Fruit fly (Drosophila melanogaster) whole organism, embryonic: ENCODE measurements around the gene CG31821.

Experiments
- Atf3 ChIP-seq: fragments of 200-800 bp; sonication (Bioruptor generic); optimal IDR thresholded peaks from 3 replicates; lab custom pipeline; 2016; ENCODE audit warnings: missing biosample characterization, missing genetic modification characterization
- BtbVII ChIP-seq: fragments of 200-800 bp; sonication (Bioruptor generic); optimal IDR thresholded peaks from 3 replicates; lab custom pipeline; 2017; ENCODE audit warnings: missing biosample characterization, mild to moderate bottlenecking, missing genetic modification characterization
- CG10979 ChIP-seq: fragments of 200-800 bp; sonication (Bioruptor generic); optimal IDR thresholded peaks from 2 replicates; lab custom pipeline; 2018; ENCODE audit warnings: missing biosample characterization, mild to moderate bottlenecking, missing genetic modification characterization, moderate library complexity
- CG12071 ChIP-seq: fragments of 200-800 bp; sonication (Bioruptor generic); optimal IDR thresholded peaks from 3 replicates; lab custom pipeline; 2018; ENCODE audit warnings: missing biosample characterization, mild to moderate bottlenecking, missing genetic modification characterization
- CG13287 ChIP-seq: fragments of 200-800 bp; sonication (Bioruptor generic); IDR thresholded peaks from 2 replicates; pipeline ENCODE4 v1.3.6; 2022; ENCODE audit warnings: missing biosample characterization, missing genetic modification characterization; ENCODE audit not compliant: partially characterized antibody
- CG15514 ChIP-seq: fragments of 200-800 bp; sonication (Bioruptor generic); optimal IDR thresholded peaks from 3 replicates; lab custom pipeline; 2017; ENCODE audit warnings: missing biosample characterization, missing genetic modification characterization, mild to moderate bottlenecking, moderate library complexity, missing genetic modification reagents
- CG1602 ChIP-seq: fragments of 200-800 bp; sonication (Bioruptor generic); optimal IDR thresholded peaks from 3 replicates; lab custom pipeline; 2016; ENCODE audit warnings: missing biosample characterization, missing genetic modification characterization
- CG2199 ChIP-seq: fragments of 200-800 bp; sonication (Bioruptor generic); IDR thresholded peaks from 3 replicates; pipeline ENCODE4 v1.3.6; 2022; ENCODE audit warnings: missing biosample characterization, missing genetic modification characterization
- CG31365 ChIP-seq: fragments of 200-800 bp; sonication (Bioruptor generic); optimal IDR thresholded peaks from 2 replicates; lab custom pipeline; 2018; ENCODE audit warnings: missing biosample characterization, mild to moderate bottlenecking, missing genetic modification characterization
- CG33213 ChIP-seq: fragments of 200-800 bp; sonication (Bioruptor generic); optimal IDR thresholded peaks from 3 replicates; lab custom pipeline; 2016; ENCODE audit warnings: missing biosample characterization, missing genetic modification characterization
- CG3847 ChIP-seq: fragments of 200-800 bp; sonication (Bioruptor generic); IDR thresholded peaks from 2 replicates; pipeline ENCODE4 v1.3.6; 2022; ENCODE audit warnings: missing biosample characterization, missing genetic modification characterization
- CG43689 ChIP-seq: fragments of 200-800 bp; sonication (Bioruptor generic); IDR thresholded peaks from 2 replicates; pipeline ENCODE4 v1.3.6; 2022; ENCODE audit warnings: missing biosample characterization, missing genetic modification characterization
- CG4617 ChIP-seq: fragments of 200-800 bp; sonication (Bioruptor generic); optimal IDR thresholded peaks from 3 replicates; lab custom pipeline; 2016; ENCODE audit warnings: missing biosample characterization, missing genetic modification characterization, borderline replicate concordance
- CG6175 ChIP-seq: fragments of 200-800 bp; sonication (Bioruptor generic); IDR thresholded peaks from 3 replicates; pipeline ENCODE4 v1.3.6; 2022; ENCODE audit warnings: missing biosample characterization, missing genetic modification characterization
- CG6765 ChIP-seq: fragments of 200-800 bp; sonication (Bioruptor generic); optimal IDR thresholded peaks from 3 replicates; lab custom pipeline; 2017; ENCODE audit warnings: missing biosample characterization, mild to moderate bottlenecking, missing genetic modification characterization
- CG8281 ChIP-seq: fragments of 200-800 bp; sonication (Bioruptor generic); optimal IDR thresholded peaks from 2 replicates; lab custom pipeline; 2018; ENCODE audit warnings: missing biosample characterization, mild to moderate bottlenecking, missing genetic modification characterization, moderate library complexity
- CG8388 ChIP-seq: fragments of 200-800 bp; sonication (Bioruptor generic); optimal IDR thresholded peaks from 2 replicates; lab custom pipeline; 2019; ENCODE audit warnings: missing biosample characterization, mild to moderate bottlenecking, missing genetic modification characterization, moderate library complexity
- Fer3 ChIP-seq: fragments of 200-800 bp; sonication (Bioruptor generic); optimal IDR thresholded peaks from 2 replicates; lab custom pipeline; 2018; ENCODE audit warnings: missing biosample characterization, mild to moderate bottlenecking, missing genetic modification characterization, moderate library complexity
- Kr ChIP-seq: fragments of 200-800 bp; sonication (Bioruptor generic); optimal IDR thresholded peaks from 2 replicates; lab custom pipeline; 2017; ENCODE audit warnings: missing biosample characterization, mild to moderate bottlenecking, missing genetic modification characterization
- MBD-R2 ChIP-seq: fragments of 200-800 bp; sonication (Bioruptor generic); IDR thresholded peaks from 2 replicates; pipeline ENCODE4 v1.3.6; 2022; ENCODE audit warnings: missing biosample characterization, missing genetic modification characterization
- Myb ChIP-seq: fragments of 200-800 bp; sonication (Bioruptor generic); optimal IDR thresholded peaks from 2 replicates; lab custom pipeline; 2016; ENCODE audit warnings: missing biosample characterization, missing genetic modification characterization
- Oaz ChIP-seq: fragments of 200-800 bp; sonication (Bioruptor generic); IDR thresholded peaks from 2 replicates; pipeline ENCODE4 v1.3.6; 2022; ENCODE audit warnings: missing biosample characterization, missing genetic modification characterization
- Pdp1 ChIP-seq, 2 experiments: fragments of 200-800 bp; sonication (Bioruptor generic); optimal IDR thresholded peaks; 3 replicates each; lab custom pipeline; 2016; ENCODE audit warnings: missing biosample characterization in 2 of 2, missing genetic modification characterization in 2 of 2, mild to moderate bottlenecking in 1 of 2, moderate library complexity in 1 of 2
- Ravus ChIP-seq: fragments of 200-800 bp; sonication (Bioruptor generic); IDR thresholded peaks from 2 replicates; pipeline ENCODE4 v1.3.6; 2022; ENCODE audit warnings: missing biosample characterization, missing genetic modification characterization
- Spps ChIP-seq: fragments of 200-800 bp; sonication (Bioruptor generic); optimal IDR thresholded peaks from 2 replicates; lab custom pipeline; 2018; ENCODE audit warnings: missing biosample characterization, mild to moderate bottlenecking, missing genetic modification characterization
- Stat92E ChIP-seq, 3 experiments: fragments of >200 bp in 2 of 3; fragments of 200-800 bp in 1 of 3; sonication (Bioruptor generic) in 1 of 3; optimal IDR thresholded peaks; 2 replicates each; lab custom pipeline; 2017 to 2019; ENCODE audit warnings: missing biosample characterization in 3 of 3, missing genetic modification characterization in 3 of 3, mild to moderate bottlenecking in 1 of 3, moderate library complexity in 1 of 3
- Trl ChIP-seq, 3 experiments: fragments of >200 bp in 2 of 3; fragments of 200-800 bp in 1 of 3; sonication (Bioruptor generic) in 1 of 3; optimal IDR thresholded peaks; 2 replicates in 1 of 3; 3 replicates in 2 of 3; lab custom pipeline; 2016 to 2017; ENCODE audit warnings: missing biosample characterization in 1 of 3, missing genetic modification characterization in 1 of 3
- ac ChIP-seq: fragments of 200-800 bp; sonication (Bioruptor generic); optimal IDR thresholded peaks from 3 replicates; lab custom pipeline; 2017; ENCODE audit warnings: missing biosample characterization, mild to moderate bottlenecking, missing genetic modification characterization
- az2 ChIP-seq: fragments of 200-800 bp; sonication (Bioruptor generic); optimal IDR thresholded peaks from 3 replicates; lab custom pipeline; 2016; ENCODE audit warnings: missing biosample characterization, missing genetic modification characterization
- bigmax ChIP-seq: fragments of 200-800 bp; sonication (Bioruptor generic); optimal IDR thresholded peaks from 2 replicates; lab custom pipeline; 2018; ENCODE audit warnings: missing biosample characterization, mild to moderate bottlenecking, missing genetic modification characterization
- cwo ChIP-seq: fragments of 200-800 bp; sonication (Bioruptor generic); optimal IDR thresholded peaks from 3 replicates; lab custom pipeline; 2017; ENCODE audit warnings: missing biosample characterization, missing genetic modification characterization, mild to moderate bottlenecking, moderate library complexity, missing genetic modification reagents
- dan ChIP-seq: fragments of 200-800 bp; sonication (Bioruptor generic); IDR thresholded peaks from 2 replicates; pipeline ENCODE4 v1.3.6; 2022; ENCODE audit warnings: missing biosample characterization, missing genetic modification characterization
- dati ChIP-seq: fragments of 200-800 bp; sonication (Bioruptor generic); IDR thresholded peaks from 2 replicates; pipeline ENCODE4 v1.3.6; 2022; ENCODE audit warnings: missing biosample characterization, missing genetic modification characterization
- disco-r ChIP-seq: fragments of 200-800 bp; sonication (Bioruptor generic); optimal IDR thresholded peaks from 2 replicates; lab custom pipeline; 2016; ENCODE audit warnings: missing biosample characterization, missing genetic modification characterization
- dmrt11E ChIP-seq: fragments of 200-800 bp; sonication (Bioruptor generic); optimal IDR thresholded peaks from 3 replicates; lab custom pipeline; 2018; ENCODE audit warnings: missing biosample characterization, mild to moderate bottlenecking, missing genetic modification characterization, moderate library complexity
- fd3F ChIP-seq: fragments of 200-800 bp; sonication (Bioruptor generic); optimal IDR thresholded peaks from 2 replicates; lab custom pipeline; 2018; ENCODE audit warnings: missing biosample characterization, mild to moderate bottlenecking, missing genetic modification characterization, moderate library complexity
- gfzf ChIP-seq: fragments of 200-800 bp; sonication (Bioruptor generic); optimal IDR thresholded peaks from 2 replicates; lab custom pipeline; 2016; ENCODE audit warnings: missing biosample characterization, mild to moderate bottlenecking, missing genetic modification characterization, moderate library complexity
- kay ChIP-seq: fragments of 200-800 bp; sonication (Bioruptor generic); optimal IDR thresholded peaks from 2 replicates; lab custom pipeline; 2016; ENCODE audit warnings: missing biosample characterization, missing genetic modification characterization
- ken ChIP-seq: fragments of 200-800 bp; sonication (Bioruptor generic); IDR thresholded peaks from 3 replicates; pipeline ENCODE4 v1.3.6; 2022; ENCODE audit warnings: missing biosample characterization, missing genetic modification characterization
- mam ChIP-seq: fragments of 200-800 bp; sonication (Bioruptor generic); optimal IDR thresholded peaks from 3 replicates; lab custom pipeline; 2016; ENCODE audit warnings: missing biosample characterization, missing genetic modification characterization
- p53 ChIP-seq: fragments of 200-800 bp; sonication (Bioruptor generic); optimal IDR thresholded peaks from 2 replicates; lab custom pipeline; 2016; ENCODE audit warnings: missing biosample characterization, missing genetic modification characterization
- psq ChIP-seq: fragments of 200-800 bp; sonication (Bioruptor generic); optimal IDR thresholded peaks from 2 replicates; lab custom pipeline; 2017; ENCODE audit warnings: missing biosample characterization, missing genetic modification characterization
- repo ChIP-seq: fragments of 200-800 bp; sonication (Bioruptor generic); optimal IDR thresholded peaks from 2 replicates; lab custom pipeline; 2016; ENCODE audit warnings: missing biosample characterization, missing genetic modification characterization
- sens-2 ChIP-seq: fragments of 200-800 bp; sonication (Bioruptor generic); IDR thresholded peaks from 2 replicates; pipeline ENCODE4 v1.3.6; 2022; ENCODE audit warnings: missing biosample characterization, missing genetic modification characterization
- sim ChIP-seq: fragments of 200-800 bp; sonication (Bioruptor generic); IDR thresholded peaks from 2 replicates; pipeline ENCODE4 v1.3.6; 2022; ENCODE audit warnings: missing biosample characterization, missing genetic modification characterization
- sug ChIP-seq: fragments of 200-800 bp; optimal IDR thresholded peaks from 2 replicates; lab custom pipeline; 2019; ENCODE audit warnings: missing biosample characterization, mild to moderate bottlenecking, missing genetic modification characterization, moderate library complexity
- tio ChIP-seq: fragments of 200-800 bp; sonication (Bioruptor generic); optimal IDR thresholded peaks from 2 replicates; lab custom pipeline; 2017; ENCODE audit warnings: missing biosample characterization, missing genetic modification characterization, inconsistent platforms
- ttk ChIP-seq: fragments of 200-800 bp; sonication (Bioruptor generic); IDR thresholded peaks from 2 replicates; pipeline ENCODE4 v2.1.2; 2022; ENCODE audit warnings: missing biosample characterization, missing genetic modification characterization
- zf30C ChIP-seq: fragments of 200-800 bp; sonication (Bioruptor generic); optimal IDR thresholded peaks from 3 replicates; lab custom pipeline; 2018; ENCODE audit warnings: missing biosample characterization, mild to moderate bottlenecking, missing genetic modification characterization

CG31821 gene

dm6 chr2L:15912901-15913673 lies 10.9 kb upstream of the CG31821 start:
- TF ChIP-seq BtbVII (GFP tag; lab: Kevin White, UChicago) (peak; percentile 47), CG6175 (GFP tag; lab: Robert Waterston, UW) (no peak), CG12071 (GFP tag; lab: Kevin White, UChicago) (peak; percentile 66), CG15514 (GFP tag; lab: Kevin White, UChicago) (peak; percentile 11), zf30C (GFP tag; lab: Kevin White, UChicago) (peak; percentile 12), dati (no peak), CG10979 (tag; lab: Kevin White, UChicago) (peak; percentile 88), cwo (peak; percentile 98), CG31365 (tag; lab: Kevin White, UChicago) (no peak), CG1602 (GFP tag; lab: Kevin White, UChicago) (peak; percentile 78), Oaz (no peak), CG4617 (no peak), CG8388 (GFP tag; lab: Kevin White, UChicago) (peak; percentile 81), psq (GFP tag; lab: Kevin White, UChicago) (peak; percentile 15), Kr (GFP tag; lab: Kevin White, UChicago) (no peak), Pdp1 (GFP tag; optimal IDR thresholded peaks at IDR 0.05; lab: Kevin White, UChicago) (peak; percentile 18 to 91), ac (GFP tag; lab: Kevin White, UChicago) (no peak), sug (peak; percentile 98), gfzf (GFP tag; lab: Kevin White, UChicago) (no peak), CG13287 (peak; percentile 38; the same call in 1 of the 2 replicates), tio (peak; percentile 57), CG43689 (GFP tag; lab: Robert Waterston, UW) (no peak), Trl (optimal IDR thresholded peaks at IDR 0.05; lab: Kevin White, UChicago) (peak in 1 of 2 experiments; percentile 4), Trl (GFP tag; optimal IDR thresholded peaks at IDR 0.05; lab: Kevin White, UChicago) (no peak), disco-r (GFP tag; lab: Kevin White, UChicago) (no peak), Stat92E (GFP tag; optimal IDR thresholded peaks at IDR 0.05; lab: Kevin White, UChicago) (no peak), CG33213 (GFP tag; lab: Kevin White, UChicago) (peak; percentile 2), Ravus (no peak), CG2199 (peak; percentile 97), dan (GFP tag; lab: Robert Waterston, UW) (no peak), repo (GFP tag; lab: Kevin White, UChicago) (no peak), MBD-R2 (GFP tag; lab: Robert Waterston, UW) (no peak), CG3847 (GFP tag; lab: Robert Waterston, UW) (no peak; the same call in 1 of the 2 replicates), fd3F (GFP tag; lab: Kevin White, UChicago) (peak; percentile 63), sens-2 (GFP tag; lab: Robert Waterston, UW) (no peak), CG6765 (GFP tag; lab: Kevin White, UChicago) (peak; percentile 38), Atf3 (GFP tag; lab: Kevin White, UChicago) (no peak), Fer3 (peak; percentile 51), bigmax (GFP tag; lab: Kevin White, UChicago) (peak; percentile 0), Spps (tag; lab: Kevin White, UChicago) (peak; percentile 57), az2 (GFP tag; lab: Kevin White, UChicago) (peak; percentile 63), dmrt11E (tag; lab: Kevin White, UChicago) (peak; percentile 78), mam (GFP tag; lab: Kevin White, UChicago) (no peak), ken (no peak), kay (GFP tag; lab: Kevin White, UChicago) (no peak), CG8281 (tag; lab: Kevin White, UChicago) (peak; percentile 50), ttk (GFP tag; lab: Robert Waterston, UW) (peak; percentile 71), Myb (GFP tag; lab: Kevin White, UChicago) (no peak), p53 (GFP tag; lab: Kevin White, UChicago) (no peak), sim (no peak)
